Fruit fly (Drosophila melanogaster): ENCODE data around the gene CG8028.

The CG8028 gene

dm6 chrX:19317058-19317767 lies 37.1 kb upstream of the CG8028 start (continued):
- TF ChIP-seq sens (GFP tag) (no peak), peb (GFP tag; IDR thresholded peaks at IDR 0.05) (no peak), row (GFP tag; IDR thresholded peaks at IDR 0.05) (peak; percentile 73), slou (GFP tag; optimal IDR thresholded peaks at IDR 0.05) (no peak), Hr3 (GFP tag; optimal IDR thresholded peaks at IDR 0.05) (peak; percentile 47), pho (GFP tag; optimal IDR thresholded peaks at IDR 0.05) (no peak), CG1832 (GFP tag; optimal IDR thresholded peaks at IDR 0.05) (no peak), Doc3 (GFP tag; IDR thresholded peaks at IDR 0.05; ENCODE audit: partially characterized antibody) (no peak), CG12071 (GFP tag; optimal IDR thresholded peaks at IDR 0.05) (no peak), esg (GFP tag; conservative IDR thresholded peaks at IDR 0.05) (peak; percentile 21; the same call in 1 of the 2 replicates), CG4617 (GFP tag; optimal IDR thresholded peaks at IDR 0.05; ENCODE audit: borderline replicate concordance) (no peak), ATbp (GFP tag; optimal IDR thresholded peaks at IDR 0.05) (peak; percentile 3), CG31388 (GFP tag; optimal IDR thresholded peaks at IDR 0.05) (no peak), CG10462 (GFP tag; optimal IDR thresholded peaks at IDR 0.05) (no peak), sima (GFP tag; optimal IDR thresholded peaks at IDR 0.05) (no peak), Lpt (GFP tag; optimal IDR thresholded peaks at IDR 0.05) (no peak), knrl (GFP tag; IDR thresholded peaks at IDR 0.05; ENCODE audit: partially characterized antibody) (no peak), ara (GFP tag; IDR thresholded peaks at IDR 0.05) (peak; percentile 32; the same call in 1 of the 2 replicates), Pdp1 (GFP tag; optimal IDR thresholded peaks at IDR 0.05) (peak in 1 of 2 experiments; percentile 2), gt (GFP tag; IDR thresholded peaks at IDR 0.05) (no peak), CG32772 (GFP tag; IDR thresholded peaks at IDR 0.05) (peak; percentile 74), nerfin-2 (GFP tag; IDR thresholded peaks at IDR 0.05; ENCODE audit: partially characterized antibody) (no peak), CG6254 (GFP tag; optimal IDR thresholded peaks at IDR 0.05) (peak; percentile 33), CG42726 (GFP tag; IDR thresholded peaks at IDR 0.05; ENCODE audit: partially characterized antibody) (no peak), nmo (GFP tag; optimal IDR thresholded peaks at IDR 0.05) (peak; percentile 68), eve (GFP tag; optimal IDR thresholded peaks at IDR 0.05) (peak in 1 of 2 experiments; percentile 15), Trl (optimal IDR thresholded peaks at IDR 0.05) (no peak), Trl (GFP tag; optimal IDR thresholded peaks at IDR 0.05) (no peak), maf-S (GFP tag; optimal IDR thresholded peaks at IDR 0.05) (no peak), NfI (GFP tag; optimal IDR thresholded peaks at IDR 0.05) (peak; percentile 50), CG12942 (GFP tag; optimal IDR thresholded peaks at IDR 0.05) (peak; percentile 4), wor (GFP tag; IDR thresholded peaks at IDR 0.05) (peak; percentile 31; the same call in 1 of the 2 replicates), fd96Cb (tag; optimal IDR thresholded peaks at IDR 0.05) (peak; percentile 42), CG6175 (GFP tag; IDR thresholded peaks at IDR 0.05) (no peak), Dip2 (GFP tag; IDR thresholded peaks at IDR 0.05) (no peak), CG1233 (GFP tag; optimal IDR thresholded peaks at IDR 0.05) (peak; percentile 29), CG14667 (GFP tag; IDR thresholded peaks at IDR 0.05) (peak; percentile 45)

dm6 chrX:19316583-19316982 lies 36.4 kb upstream of the CG8028 start:
- TF ChIP-seq CG6272 (GFP tag; IDR thresholded peaks at IDR 0.05) (no peak), nmo (GFP tag; optimal IDR thresholded peaks at IDR 0.05) (no peak), CG11085 (GFP tag; IDR thresholded peaks at IDR 0.05) (no peak), ase (GFP tag; IDR thresholded peaks at IDR 0.05) (no peak), bcd (GFP tag; optimal IDR thresholded peaks at IDR 0.05) (no peak), mam (GFP tag; optimal IDR thresholded peaks at IDR 0.05) (peak; percentile 12), GATAe (GFP tag; conservative IDR thresholded peaks at IDR 0.05) (no peak), CG15479 (GFP tag; optimal IDR thresholded peaks at IDR 0.05) (no peak), onecut (GFP tag; IDR thresholded peaks at IDR 0.05) (no peak), amos (GFP tag; IDR thresholded peaks at IDR 0.05; ENCODE audit: partially characterized antibody) (no peak), Asciz (GFP tag; optimal IDR thresholded peaks at IDR 0.05) (no peak), Vsx1 (GFP tag; optimal IDR thresholded peaks at IDR 0.05) (no peak), HLH4C (GFP tag; IDR thresholded peaks at IDR 0.05; ENCODE audit: partially characterized antibody) (no peak), Fer3 (tag; optimal IDR thresholded peaks at IDR 0.05) (peak; percentile 30), CG2889 (GFP tag; IDR thresholded peaks at IDR 0.05) (no peak), pan (optimal IDR thresholded peaks at IDR 0.05) (no peak), pan (GFP tag; optimal IDR thresholded peaks at IDR 0.05 in 1 of 2, IDR thresholded peaks at IDR 0.05 in 1 of 2) (no peak)
